Worm (Caenorhabditis elegans) whole organism, L2 larva: ENCODE measurements around the gene C16A11.5.

ENCODE experiments used
- R02D3.7 ChIP-seq: fragments of 150-350 bp; optimal IDR thresholded peaks from 2 replicates; lab custom pipeline; 2014; ENCODE audit warnings: missing biosample characterization, missing genetic modification characterization
- ceh-82 ChIP-seq: fragments of 150-350 bp; optimal IDR thresholded peaks from 2 replicates; lab custom pipeline; 2014; ENCODE audit warnings: missing biosample characterization, missing genetic modification characterization
- dmd-4 ChIP-seq: sonication (generic microtip); optimal IDR thresholded peaks from 2 replicates; lab custom pipeline; 2017; ENCODE audit warnings: missing biosample characterization, missing genetic modification characterization

ce11 chrII:4209071-4209747 lies 13.9 kb upstream of the C16A11.5 start, which contains the start of gene F31D5.6:
- no peak for TF ChIP-seq dmd-4
- no peak for TF ChIP-seq R02D3.7
- no peak for TF ChIP-seq ceh-82 (tag; lab: Kevin White, UChicago)
